Fruit fly (Drosophila melanogaster) whole organism, embryonic: ENCODE measurements around the gene CG4613.

Source experiments
- Adf1 ChIP-seq: fragments of 200-800 bp; sonication (Bioruptor generic); IDR thresholded peaks from 2 replicates; pipeline ENCODE4 v1.3.6; 2022; ENCODE audit warnings: missing biosample characterization, missing genetic modification characterization
- Antp ChIP-seq: fragments of 200-800 bp; sonication (Bioruptor generic); optimal IDR thresholded peaks from 3 replicates; lab custom pipeline; 2016; ENCODE audit warnings: missing biosample characterization, missing genetic modification characterization
- Atf3 ChIP-seq: fragments of 200-800 bp; sonication (Bioruptor generic); optimal IDR thresholded peaks from 3 replicates; lab custom pipeline; 2016; ENCODE audit warnings: missing biosample characterization, missing genetic modification characterization
- Awh ChIP-seq: fragments of 200-800 bp; sonication (Bioruptor generic); IDR thresholded peaks from 2 replicates; pipeline ENCODE4, ENCODE4 v1.3.6; 2022; ENCODE audit warnings: missing biosample characterization, missing genetic modification characterization
- CG10431 ChIP-seq: fragments of 200-800 bp; sonication (Bioruptor generic); optimal IDR thresholded peaks from 3 replicates; lab custom pipeline; 2018; ENCODE audit warnings: missing biosample characterization, mild to moderate bottlenecking, missing genetic modification characterization
- CG10654 ChIP-seq: fragments of 200-800 bp; sonication (Bioruptor generic); optimal IDR thresholded peaks from 2 replicates; lab custom pipeline; 2016; ENCODE audit warnings: missing biosample characterization, missing genetic modification characterization
- CG10959 ChIP-seq: fragments of 200-800 bp; sonication (Bioruptor generic); IDR thresholded peaks from 2 replicates; pipeline ENCODE4 v1.3.6; 2022; ENCODE audit warnings: missing biosample characterization, missing genetic modification characterization
- CG11247 ChIP-seq: fragments of 200-800 bp; sonication (Bioruptor generic); IDR thresholded peaks from 2 replicates; pipeline ENCODE4 v1.3.6; 2022; ENCODE audit warnings: missing biosample characterization, missing genetic modification characterization
- CG11695 ChIP-seq: fragments of 200-800 bp; sonication (Bioruptor generic); IDR thresholded peaks from 3 replicates; pipeline ENCODE4 v1.3.6; 2022; ENCODE audit warnings: missing biosample characterization, missing genetic modification characterization
- CG13296 ChIP-seq: fragments of 200-800 bp; sonication (Bioruptor generic); optimal IDR thresholded peaks from 3 replicates; lab custom pipeline; 2018; ENCODE audit warnings: missing biosample characterization, mild to moderate bottlenecking, missing genetic modification characterization
- CG14441 ChIP-seq: fragments of 200-800 bp; sonication (Bioruptor generic); IDR thresholded peaks from 2 replicates; pipeline ENCODE4 v1.3.6; 2022; ENCODE audit warnings: missing biosample characterization, missing genetic modification characterization
- CG15514 ChIP-seq: fragments of 200-800 bp; sonication (Bioruptor generic); optimal IDR thresholded peaks from 3 replicates; lab custom pipeline; 2017; ENCODE audit warnings: missing biosample characterization, missing genetic modification characterization, mild to moderate bottlenecking, moderate library complexity, missing genetic modification reagents
- CG17186 ChIP-seq: fragments of 200-800 bp; sonication (Bioruptor generic); optimal IDR thresholded peaks from 3 replicates; lab custom pipeline; 2017; ENCODE audit warnings: missing biosample characterization, missing genetic modification reagents, missing genetic modification characterization
- CG17328 ChIP-seq: fragments of 200-800 bp; sonication (Bioruptor generic); IDR thresholded peaks from 2 replicates; pipeline ENCODE4 v1.3.6; 2022; ENCODE audit warnings: missing biosample characterization, missing genetic modification characterization
- CG18011 ChIP-seq: fragments of 200-800 bp; sonication (Bioruptor generic); optimal IDR thresholded peaks from 2 replicates; lab custom pipeline; 2017; ENCODE audit warnings: missing biosample characterization, missing genetic modification characterization, mild to moderate bottlenecking, moderate library complexity, missing genotype
- CG2129 ChIP-seq: fragments of 200-800 bp; sonication (Bioruptor generic); IDR thresholded peaks from 2 replicates; pipeline ENCODE4 v1.3.6; 2022; ENCODE audit warnings: missing biosample characterization, missing genetic modification characterization; ENCODE audit not compliant: partially characterized antibody
- CG2678 ChIP-seq: fragments of 200-800 bp; sonication (Bioruptor generic); optimal IDR thresholded peaks from 3 replicates; lab custom pipeline; 2019; ENCODE audit warnings: missing biosample characterization, mild to moderate bottlenecking, missing genetic modification characterization, moderate library complexity
- CG2889 ChIP-seq: fragments of 200-800 bp; sonication (Bioruptor generic); IDR thresholded peaks from 3 replicates; pipeline ENCODE4 v1.3.6; 2022; ENCODE audit warnings: missing biosample characterization, missing genetic modification characterization
- CG32772 ChIP-seq: fragments of 200-800 bp; sonication (Bioruptor generic); IDR thresholded peaks from 2 replicates; pipeline ENCODE4 v1.3.6; 2022; ENCODE audit warnings: missing biosample characterization, missing genetic modification characterization
- CG33213 ChIP-seq: fragments of 200-800 bp; sonication (Bioruptor generic); optimal IDR thresholded peaks from 3 replicates; lab custom pipeline; 2016; ENCODE audit warnings: missing biosample characterization, missing genetic modification characterization
- CG3726 ChIP-seq: fragments of 200-800 bp; sonication (Bioruptor generic); IDR thresholded peaks from 3 replicates; pipeline ENCODE4, ENCODE4 v1.3.6; 2022; ENCODE audit warnings: missing biosample characterization, missing genetic modification characterization
- CG3995 ChIP-seq: fragments of 200-800 bp; sonication (Bioruptor generic); optimal IDR thresholded peaks from 3 replicates; lab custom pipeline; 2016; ENCODE audit warnings: missing biosample characterization, missing genetic modification characterization
- CG6175 ChIP-seq: fragments of 200-800 bp; sonication (Bioruptor generic); IDR thresholded peaks from 3 replicates; pipeline ENCODE4 v1.3.6; 2022; ENCODE audit warnings: missing biosample characterization, missing genetic modification characterization
- CG7839 ChIP-seq: fragments of 200-800 bp; sonication (Bioruptor generic); optimal IDR thresholded peaks from 3 replicates; lab custom pipeline; 2018; ENCODE audit warnings: missing biosample characterization, mild to moderate bottlenecking, missing genetic modification characterization, moderate library complexity
- CG9876 ChIP-seq: fragments of 200-800 bp; sonication (Bioruptor generic); optimal IDR thresholded peaks from 2 replicates; lab custom pipeline; 2016; ENCODE audit warnings: missing biosample characterization, missing genetic modification characterization
- CHES-1-like ChIP-seq: fragments of 200-800 bp; sonication (Bioruptor generic); optimal IDR thresholded peaks from 2 replicates; lab custom pipeline; 2016; ENCODE audit warnings: missing biosample characterization, missing genetic modification characterization
- Dad ChIP-seq: fragments of 200-800 bp; sonication (Bioruptor generic); optimal IDR thresholded peaks from 3 replicates; lab custom pipeline; 2016; ENCODE audit warnings: missing biosample characterization, missing genetic modification characterization
- Drgx ChIP-seq: fragments of 200-800 bp; sonication (Bioruptor generic); IDR thresholded peaks from 2 replicates; pipeline ENCODE4 v1.3.6; 2022; ENCODE audit warnings: missing biosample characterization, missing genetic modification characterization
- Ets65A ChIP-seq: fragments of 200-800 bp; sonication (Bioruptor generic); peaks from one replicate; lab custom pipeline; 2016; ENCODE audit warnings: missing biosample characterization, missing genetic modification characterization
- Hmr ChIP-seq: fragments of 200-800 bp; sonication (Bioruptor generic); optimal IDR thresholded peaks from 3 replicates; lab custom pipeline; 2017; ENCODE audit warnings: mild to moderate bottlenecking, missing biosample characterization, missing genetic modification reagents, missing genetic modification characterization
- Spps ChIP-seq: fragments of 200-800 bp; sonication (Bioruptor generic); optimal IDR thresholded peaks from 2 replicates; lab custom pipeline; 2018; ENCODE audit warnings: missing biosample characterization, mild to moderate bottlenecking, missing genetic modification characterization
- Sry-β ChIP-seq: fragments of 200-800 bp; sonication (Bioruptor generic); optimal IDR thresholded peaks from 2 replicates; lab custom pipeline; 2018; ENCODE audit warnings: missing biosample characterization, mild to moderate bottlenecking, missing genetic modification characterization, moderate library complexity
- Sry-δ ChIP-seq: fragments of 200-800 bp; sonication (Bioruptor generic); optimal IDR thresholded peaks from 2 replicates; lab custom pipeline; 2016; ENCODE audit warnings: missing biosample characterization, missing genetic modification characterization
- Xbp1 ChIP-seq: fragments of 200-800 bp; sonication (Bioruptor generic); optimal IDR thresholded peaks from 3 replicates; lab custom pipeline; 2016; ENCODE audit warnings: missing biosample characterization, mild to moderate bottlenecking, missing genetic modification characterization
- ap ChIP-seq: fragments of 200-800 bp; sonication (Bioruptor generic); IDR thresholded peaks from 2 replicates; pipeline ENCODE4 v1.3.6; 2022; ENCODE audit warnings: missing biosample characterization, missing genetic modification characterization
- ato ChIP-seq: fragments of 200-800 bp; sonication (Bioruptor generic); IDR thresholded peaks from 2 replicates; pipeline ENCODE4 v1.3.6; 2022; ENCODE audit warnings: missing biosample characterization, missing genetic modification characterization; ENCODE audit not compliant: partially characterized antibody
- az2 ChIP-seq: fragments of 200-800 bp; sonication (Bioruptor generic); optimal IDR thresholded peaks from 3 replicates; lab custom pipeline; 2016; ENCODE audit warnings: missing biosample characterization, missing genetic modification characterization
- bowl ChIP-seq: fragments of 200-800 bp; sonication (Bioruptor generic); IDR thresholded peaks from 2 replicates; pipeline ENCODE4 v1.3.6; 2022; ENCODE audit warnings: missing biosample characterization, missing genetic modification characterization
- cas ChIP-seq: fragments of 200-800 bp; sonication (Bioruptor generic); IDR thresholded peaks from 2 replicates; pipeline ENCODE4 v1.3.6; 2022; ENCODE audit warnings: missing biosample characterization, missing genetic modification characterization
- cato ChIP-seq: fragments of 200-800 bp; sonication (Bioruptor generic); optimal IDR thresholded peaks from 2 replicates; lab custom pipeline; 2016; ENCODE audit warnings: missing biosample characterization, missing genetic modification characterization, borderline replicate concordance
- caup ChIP-seq: fragments of 200-800 bp; sonication (Bioruptor generic); optimal IDR thresholded peaks from 3 replicates; lab custom pipeline; 2017; ENCODE audit warnings: missing biosample characterization, mild to moderate bottlenecking, missing genetic modification characterization, moderate library complexity; ENCODE audit not compliant: severe bottlenecking
- croc ChIP-seq: fragments of 200-800 bp; sonication (Bioruptor generic); conservative IDR thresholded peaks from 3 replicates; pipeline ENCODE4 v1.3.6; 2022; ENCODE audit warnings: missing biosample characterization, missing genetic modification characterization
- gcm ChIP-seq: fragments of 200-800 bp; sonication (Bioruptor generic); optimal IDR thresholded peaks from 2 replicates; lab custom pipeline; 2019; ENCODE audit warnings: missing biosample characterization, mild to moderate bottlenecking, missing genetic modification characterization, moderate library complexity
- h ChIP-seq: fragments of >200 bp; optimal IDR thresholded peaks from 2 replicates; lab custom pipeline; 2017
- jumu ChIP-seq: fragments of 200-800 bp; sonication (Bioruptor generic); optimal IDR thresholded peaks from 3 replicates; lab custom pipeline; 2016; ENCODE audit warnings: missing biosample characterization, missing genetic modification characterization
- org-1 ChIP-seq: fragments of 200-800 bp; sonication (Bioruptor generic); optimal IDR thresholded peaks from 2 replicates; lab custom pipeline; 2017; ENCODE audit warnings: missing biosample characterization, missing genetic modification characterization
- run ChIP-seq: fragments of 200-800 bp; sonication (Bioruptor generic); optimal IDR thresholded peaks from 3 replicates; lab custom pipeline; 2018; ENCODE audit warnings: missing biosample characterization, mild to moderate bottlenecking, missing genetic modification characterization
- sd ChIP-seq: fragments of 200-800 bp; sonication (Bioruptor generic); optimal IDR thresholded peaks from 3 replicates; lab custom pipeline; 2018; ENCODE audit warnings: missing biosample characterization, mild to moderate bottlenecking, missing genetic modification characterization, moderate library complexity
- sens ChIP-seq: fragments of 200-800 bp; sonication (Bioruptor generic); peaks from one replicate; lab custom pipeline; 2016; ENCODE audit warnings: missing biosample characterization, missing genetic modification characterization
- sima ChIP-seq: fragments of 200-800 bp; sonication (Bioruptor generic); optimal IDR thresholded peaks from 2 replicates; lab custom pipeline; 2016; ENCODE audit warnings: missing biosample characterization, missing genetic modification characterization
- sisA ChIP-seq: fragments of 200-800 bp; sonication (Bioruptor generic); IDR thresholded peaks from 2 replicates; pipeline ENCODE4 v1.3.6; 2022; ENCODE audit warnings: missing biosample characterization, missing genetic modification characterization
- sna ChIP-seq: fragments of 200-800 bp; sonication (Bioruptor generic); IDR thresholded peaks from 2 replicates; pipeline ENCODE4 v1.3.6; 2022; ENCODE audit warnings: missing biosample characterization, missing genetic modification characterization; ENCODE audit not compliant: partially characterized antibody
- tgo ChIP-seq: fragments of 200-800 bp; sonication (Bioruptor generic); IDR thresholded peaks from 3 replicates; pipeline ENCODE4 v1.3.6; 2022; ENCODE audit warnings: missing biosample characterization, missing genetic modification characterization
- wor ChIP-seq: fragments of 200-800 bp; sonication (Bioruptor generic); IDR thresholded peaks from 2 replicates; pipeline ENCODE4 v1.3.6; 2022; ENCODE audit warnings: missing biosample characterization, missing genetic modification characterization

Gene CG4613

DNA sequence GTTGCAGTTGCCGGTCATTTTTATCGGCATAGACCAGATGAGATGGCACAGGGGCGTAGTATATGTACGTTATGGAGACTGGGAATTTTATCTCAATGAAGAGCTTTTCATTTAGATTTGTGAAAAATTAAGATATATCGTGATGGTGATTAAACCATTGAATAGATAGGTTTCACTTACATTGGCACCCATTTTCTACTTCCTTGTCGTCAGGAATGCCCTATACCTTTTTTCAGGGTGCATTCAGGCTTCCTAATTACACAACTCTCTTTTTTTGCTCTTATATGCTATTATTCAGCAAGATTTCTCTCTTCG is 31.4 kb upstream of the CG4613 start (continued):
- no peak for TF ChIP-seq CG2678 (tag; lab: Kevin White, UChicago)
- no peak for TF ChIP-seq gcm (GFP tag; lab: Kevin White, UChicago)
- TF ChIP-seq Dad (GFP tag; lab: Kevin White, UChicago) = no peak
- no peak for TF ChIP-seq ap (GFP tag; lab: Robert Waterston, UW)
- no peak for TF ChIP-seq Xbp1 (GFP tag; lab: Kevin White, UChicago)
- TF ChIP-seq CHES-1-like (GFP tag; lab: Kevin White, UChicago) = no peak
- TF ChIP-seq CG33213 = no peak
- TF ChIP-seq caup (GFP tag; lab: Kevin White, UChicago) = no peak
- TF ChIP-seq sisA = no peak
- no peak for TF ChIP-seq CG2889 (GFP tag; lab: Robert Waterston, UW)
- no peak for TF ChIP-seq wor (GFP tag; lab: Robert Waterston, UW)
- no peak for TF ChIP-seq Sry-δ (GFP tag; lab: Kevin White, UChicago)
- TF ChIP-seq sna (GFP tag; lab: Robert Waterston, UW) = no peak
- TF ChIP-seq jumu = no peak
- TF ChIP-seq CG7839 (tag; lab: Kevin White, UChicago) = no peak
- TF ChIP-seq CG6175 (GFP tag; lab: Robert Waterston, UW) = no peak
- no peak for TF ChIP-seq bowl
- TF ChIP-seq CG13296 (GFP tag; lab: Kevin White, UChicago) = no peak
- TF ChIP-seq ato (GFP tag; lab: Robert Waterston, UW) = no peak
- no peak for TF ChIP-seq CG14441 (GFP tag; lab: Robert Waterston, UW)
- TF ChIP-seq run = no peak
- TF ChIP-seq CG10431 (GFP tag; lab: Kevin White, UChicago) = no peak
- no peak for TF ChIP-seq CG10654 (GFP tag; lab: Kevin White, UChicago)
- no peak for TF ChIP-seq sd
- no peak for TF ChIP-seq tgo (GFP tag; lab: Robert Waterston, UW)
- no peak for TF ChIP-seq Sry-β
- TF ChIP-seq CG17186 (GFP tag; lab: Kevin White, UChicago) = no peak
- TF ChIP-seq croc (GFP tag; lab: Robert Waterston, UW) = no peak
- TF ChIP-seq CG9876 = no peak
- no peak for TF ChIP-seq CG17328
- no peak for TF ChIP-seq CG11695 (GFP tag; lab: Robert Waterston, UW)
- TF ChIP-seq CG3726 = no peak
- TF ChIP-seq Adf1 (GFP tag; lab: Robert Waterston, UW) = no peak
- no peak for TF ChIP-seq org-1 (GFP tag; lab: Kevin White, UChicago)
- TF ChIP-seq Antp = no peak
- no peak for TF ChIP-seq CG15514 (GFP tag; lab: Kevin White, UChicago)
- TF ChIP-seq sens (GFP tag; lab: Kevin White, UChicago) = peak; percentile 88
- TF ChIP-seq Ets65A (GFP tag; lab: Kevin White, UChicago) = no peak
- no peak for TF ChIP-seq Hmr (GFP tag; lab: Kevin White, UChicago)
- TF ChIP-seq CG10959 = no peak
- no peak for TF ChIP-seq sima (GFP tag; lab: Kevin White, UChicago)
- TF ChIP-seq Atf3 (GFP tag; lab: Kevin White, UChicago) = no peak
- no peak for TF ChIP-seq Spps (tag; lab: Kevin White, UChicago)
- TF ChIP-seq CG3995 (GFP tag; lab: Kevin White, UChicago) = no peak
- TF ChIP-seq CG18011 = no peak
- TF ChIP-seq Awh (GFP tag; lab: Robert Waterston, UW) = no peak
- no peak for TF ChIP-seq cas
- TF ChIP-seq h (lab: Kevin White, UChicago) = no peak
- no peak for TF ChIP-seq CG32772 (GFP tag; lab: Robert Waterston, UW)
- TF ChIP-seq az2 (GFP tag; lab: Kevin White, UChicago) = no peak
- TF ChIP-seq Drgx (GFP tag; lab: Robert Waterston, UW) = peak; percentile 93
- TF ChIP-seq cato (GFP tag; lab: Kevin White, UChicago) = no peak
- TF ChIP-seq CG2129 (GFP tag; lab: Robert Waterston, UW) = no peak
- TF ChIP-seq CG11247 (GFP tag; lab: Robert Waterston, UW) = no peak
